Worm (Caenorhabditis elegans): Measurements from ENCODE around the gene gei-4.
A peak's percentile ranks its signal among the peaks of the same experiment; 100 is the strongest.

- TF ChIP-seq fkh-10 (GFP tag; optimal IDR thresholded peaks at IDR 0.05) (no peak), skn-1 (tag; optimal IDR thresholded peaks at IDR 0.05) (no peak), egl-27 (tag; optimal IDR thresholded peaks at IDR 0.05) (no peak), lin-39 (tag; optimal IDR thresholded peaks at IDR 0.05) (no peak), dmd-8 (GFP tag; IDR thresholded peaks at IDR 0.05) (no peak), lin-29 (GFP tag; IDR thresholded peaks at IDR 0.05) (no peak), mdl-1 (tag; optimal IDR thresholded peaks at IDR 0.05) (no peak), unc-62 (GFP tag; optimal IDR thresholded peaks at IDR 0.05 in 1 of 2) (peak in 1 of 2 experiments; percentile 77), unc-62 (tag; optimal IDR thresholded peaks at IDR 0.05) (no peak), aly-2 (tag; optimal IDR thresholded peaks at IDR 0.05) (no peak), ZK546.5 (tag; optimal IDR thresholded peaks at IDR 0.05) (no peak), nhr-25 (tag; optimal IDR thresholded peaks at IDR 0.05; ENCODE audit: borderline replicate concordance, insufficient read depth) (no peak)
Measured at ce11 chrIII:360315-360714, 5.7 kb upstream of the gei-4 start.

Measured in whole organism, L4 larva.